Worm (Caenorhabditis elegans): Measurements from ENCODE around the gene shc-3.

DNA sequence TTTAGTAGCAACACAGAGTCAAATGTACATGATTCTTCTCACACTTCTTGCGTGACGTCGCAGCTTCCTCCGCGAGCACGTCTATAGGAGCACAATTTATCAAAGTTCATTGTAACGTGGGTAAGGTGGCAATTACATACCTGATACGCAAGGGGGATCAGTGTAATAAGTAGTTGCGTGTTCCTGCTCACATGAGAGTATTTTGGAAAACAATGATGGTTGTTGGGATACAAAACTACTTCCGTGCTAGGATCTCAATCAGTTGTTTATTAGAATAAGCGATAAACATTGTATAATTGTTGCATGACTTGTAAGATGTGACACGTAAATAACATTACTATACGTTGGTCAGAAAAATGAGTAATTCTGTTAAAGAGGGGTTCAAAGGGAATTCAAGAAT, 4.3 kb upstream of the shc-3 start:
- TF ChIP-seq flt-1 (GFP tag; IDR thresholded peaks at IDR 0.05) = no peak
- TF ChIP-seq ref-1 (GFP tag; conservative IDR thresholded peaks at IDR 0.05) = no peak
